Fruit fly (Drosophila melanogaster): ENCODE data around the gene CG4935.

Gene CG4935

DNA sequence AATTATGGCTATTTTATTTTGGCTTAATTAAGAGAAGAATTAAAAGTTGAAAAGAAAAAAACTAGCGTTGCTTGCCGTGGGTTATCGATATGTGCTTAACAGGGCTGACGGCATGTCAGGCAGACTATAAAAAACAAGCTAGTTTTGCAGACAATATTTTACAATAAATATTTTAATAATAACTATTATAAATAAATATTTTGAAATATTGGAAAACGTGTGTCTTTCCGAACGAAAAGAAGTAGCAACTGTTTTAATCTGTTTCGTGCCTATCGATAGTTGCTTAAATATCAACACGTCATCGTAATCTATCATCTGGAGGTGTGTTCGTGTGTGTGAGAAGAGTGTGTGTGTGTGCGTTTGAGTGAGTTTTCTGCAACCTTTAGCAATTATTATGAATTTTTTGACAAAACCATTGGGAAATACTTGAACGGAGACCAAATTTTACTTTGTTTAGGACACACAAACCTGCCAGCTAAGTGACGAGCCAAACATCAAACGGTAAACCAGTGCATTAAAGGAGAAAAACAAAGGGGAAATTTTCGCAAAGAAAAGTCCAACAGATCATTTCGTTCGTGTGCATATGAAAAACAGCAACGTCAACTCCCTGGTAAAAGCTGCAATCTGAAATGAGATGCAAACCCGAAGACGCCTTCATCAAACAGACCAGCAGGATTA lies 45.2 kb downstream of the CG4935 start, which contains the start of the genes CG5861 and Syx5 (continued):
- TF ChIP-seq CG4404 (GFP tag; IDR thresholded peaks at IDR 0.05) (0 out of 2 replicates have a peak, but pooled peaks have one; percentile 25), dimm (GFP tag; IDR thresholded peaks at IDR 0.05) (no peak), ATbp (GFP tag; optimal IDR thresholded peaks at IDR 0.05) (no peak), CG15601 (tag; optimal IDR thresholded peaks at IDR 0.05) (peak; percentile 69), CG5953 (GFP tag; IDR thresholded peaks at IDR 0.05) (no peak), Hr78 (GFP tag; optimal IDR thresholded peaks at IDR 0.05) (peak in 1 of 2 experiments; percentile 18), CG1792 (GFP tag; optimal IDR thresholded peaks at IDR 0.05) (no peak), CG6689 (GFP tag; IDR thresholded peaks at IDR 0.05) (peak; percentile 29; the same call in 1 of the 2 replicates), gsb-n (tag; optimal IDR thresholded peaks at IDR 0.05) (peak; percentile 17), Rx (GFP tag; IDR thresholded peaks at IDR 0.05) (no peak), TFAM (GFP tag; optimal IDR thresholded peaks at IDR 0.05) (no peak), CG6854 (GFP tag; optimal IDR thresholded peaks at IDR 0.05) (no peak), CG6254 (GFP tag; optimal IDR thresholded peaks at IDR 0.05) (no peak), Scr (GFP tag; IDR thresholded peaks at IDR 0.05; ENCODE audit: partially characterized antibody) (peak; percentile 95), Gsc (GFP tag; IDR thresholded peaks at IDR 0.05) (no peak), sr (GFP tag; IDR thresholded peaks at IDR 0.05) (no peak), jigr1 (GFP tag; IDR thresholded peaks at IDR 0.05) (no peak), Mes4 (GFP tag; optimal IDR thresholded peaks at IDR 0.05) (no peak), CG33213 (GFP tag; optimal IDR thresholded peaks at IDR 0.05) (no peak), CG34422 (GFP tag; IDR thresholded peaks at IDR 0.05) (0 out of 3 replicates have a peak, but pooled peaks have one; percentile 43), jing (GFP tag; optimal IDR thresholded peaks at IDR 0.05) (no peak), CG10462 (GFP tag; optimal IDR thresholded peaks at IDR 0.05) (no peak), D (optimal IDR thresholded peaks at IDR 0.05) (no peak), D (GFP tag; optimal IDR thresholded peaks at IDR 0.05) (no peak), CG1603 (tag; optimal IDR thresholded peaks at IDR 0.05) (no peak), mirr (GFP tag; optimal IDR thresholded peaks at IDR 0.05) (no peak), CG2678 (tag; optimal IDR thresholded peaks at IDR 0.05) (peak; percentile 74), Vsx1 (GFP tag; optimal IDR thresholded peaks at IDR 0.05) (peak; percentile 47), Lpt (GFP tag; optimal IDR thresholded peaks at IDR 0.05) (no peak), CG4730 (GFP tag; IDR thresholded peaks at IDR 0.05) (peak; percentile 54; the same call in 1 of the 2 replicates), usp (GFP tag; optimal IDR thresholded peaks at IDR 0.05) (no peak), Atf-2 (GFP tag; optimal IDR thresholded peaks at IDR 0.05) (no peak), CG12769 (tag; optimal IDR thresholded peaks at IDR 0.05) (no peak), HLHmδ (GFP tag; optimal IDR thresholded peaks at IDR 0.05) (no peak), org-1 (GFP tag; optimal IDR thresholded peaks at IDR 0.05) (no peak), CG15696 (tag; optimal IDR thresholded peaks at IDR 0.05) (peak; percentile 27), pzg (GFP tag; optimal IDR thresholded peaks at IDR 0.05) (peak; percentile 68), CG15479 (GFP tag; optimal IDR thresholded peaks at IDR 0.05) (no peak), ro (GFP tag; IDR thresholded peaks at IDR 0.05) (no peak), Dbx (GFP tag; IDR thresholded peaks at IDR 0.05) (peak; percentile 67; the same call in 2 of the 3 replicates), CG14441 (GFP tag; IDR thresholded peaks at IDR 0.05) (peak; percentile 58; the same call in 1 of the 2 replicates), CG16813 (GFP tag; IDR thresholded peaks at IDR 0.05; ENCODE audit: partially characterized antibody) (peak; percentile 87), hb (GFP tag; IDR thresholded peaks at IDR 0.05; ENCODE audit: partially characterized antibody) (peak; percentile 70; the same call in 1 of the 3 replicates), CG13775 (GFP tag; optimal IDR thresholded peaks at IDR 0.05) (peak; percentile 64), Nf-YC (tag; optimal IDR thresholded peaks at IDR 0.05) (peak; percentile 75), CG33557 (GFP tag; optimal IDR thresholded peaks at IDR 0.05) (peak; percentile 59), NC2α (GFP tag; optimal IDR thresholded peaks at IDR 0.05) (no peak), CG16863 (GFP tag; optimal IDR thresholded peaks at IDR 0.05) (no peak), CG2712 (tag; optimal IDR thresholded peaks at IDR 0.05) (peak; percentile 79), CG3407 (GFP tag; optimal IDR thresholded peaks at IDR 0.05) (peak; percentile 30)
